Fruit fly (Drosophila melanogaster) whole organism, prepupa: ENCODE measurements around the gene bur.
A peak's percentile ranks its signal among the peaks of the same experiment; 100 is the strongest.

ENCODE experiments used
- Blimp-1 ChIP-seq: fragments of 200-800 bp; sonication (Bioruptor generic); optimal IDR thresholded peaks from 3 replicates; lab custom pipeline; 2017; ENCODE audit warnings: missing biosample characterization, missing genetic modification characterization, mild to moderate bottlenecking, moderate library complexity, missing genetic modification reagents
- CG10669 ChIP-seq: fragments of 200-800 bp; sonication (Bioruptor generic); optimal IDR thresholded peaks from 3 replicates; lab custom pipeline; 2018; ENCODE audit warnings: missing biosample characterization, mild to moderate bottlenecking, missing genetic modification characterization, moderate library complexity
- CG11294 ChIP-seq: fragments of 200-800 bp; sonication (Bioruptor generic); IDR thresholded peaks from 2 replicates; pipeline ENCODE4 v1.3.6; 2022; ENCODE audit warnings: missing biosample characterization, missing genetic modification characterization
- CG11762 ChIP-seq: fragments of 200-800 bp; sonication (Bioruptor generic); optimal IDR thresholded peaks from 3 replicates; lab custom pipeline; 2016; ENCODE audit warnings: missing biosample characterization, missing genetic modification characterization; ENCODE audit not compliant: insufficient read depth
- CG11902 ChIP-seq: fragments of 200-800 bp; sonication (Bioruptor generic); optimal IDR thresholded peaks from 3 replicates; lab custom pipeline; 2016; ENCODE audit warnings: missing biosample characterization, missing genetic modification characterization
- CG15336 ChIP-seq: fragments of 200-800 bp; sonication (Bioruptor generic); IDR thresholded peaks from 2 replicates; pipeline ENCODE4 v1.3.6; 2022; ENCODE audit warnings: missing biosample characterization, missing genetic modification characterization
- CG1621 ChIP-seq: fragments of 200-800 bp; sonication (Bioruptor generic); optimal IDR thresholded peaks from 3 replicates; lab custom pipeline; 2018; ENCODE audit warnings: missing biosample characterization, mild to moderate bottlenecking, missing genetic modification characterization
- CG16779 ChIP-seq: fragments of 200-800 bp; sonication (Bioruptor generic); optimal IDR thresholded peaks from 3 replicates; lab custom pipeline; 2017; ENCODE audit warnings: missing biosample characterization, mild to moderate bottlenecking, missing genetic modification characterization
- CG31627 ChIP-seq: fragments of 200-800 bp; sonication (Bioruptor generic); optimal IDR thresholded peaks from 3 replicates; lab custom pipeline; 2016; ENCODE audit warnings: missing biosample characterization, missing genetic modification characterization
- CG34406 ChIP-seq: fragments of 200-800 bp; sonication (Bioruptor generic); optimal IDR thresholded peaks from 3 replicates; lab custom pipeline; 2016; ENCODE audit warnings: missing biosample characterization, missing genetic modification characterization
- CG3919 ChIP-seq: fragments of 200-800 bp; sonication (Bioruptor generic); optimal IDR thresholded peaks from 3 replicates; lab custom pipeline; 2016; ENCODE audit warnings: missing biosample characterization, missing genetic modification characterization
- CG4318 ChIP-seq: fragments of 200-800 bp; sonication (Bioruptor generic); optimal IDR thresholded peaks from 3 replicates; lab custom pipeline; 2017; ENCODE audit warnings: missing biosample characterization, mild to moderate bottlenecking, missing genetic modification characterization
- CG6163 ChIP-seq: fragments of 200-800 bp; sonication (Bioruptor generic); IDR thresholded peaks from 3 replicates; pipeline ENCODE4 v1.3.6; 2022; ENCODE audit warnings: missing biosample characterization, missing genetic modification characterization
- CG6276 ChIP-seq: fragments of 200-800 bp; sonication (Bioruptor generic); optimal IDR thresholded peaks from 2 replicates; lab custom pipeline; 2017; ENCODE audit warnings: missing biosample characterization, mild to moderate bottlenecking, missing genetic modification characterization
- CG6792 ChIP-seq: fragments of 200-800 bp; sonication (Bioruptor generic); optimal IDR thresholded peaks from 3 replicates; lab custom pipeline; 2016; ENCODE audit warnings: missing biosample characterization, missing genetic modification characterization
- CG6808 ChIP-seq: fragments of 200-800 bp; sonication (Bioruptor generic); optimal IDR thresholded peaks from 3 replicates; lab custom pipeline; 2017; ENCODE audit warnings: missing biosample characterization, missing genetic modification characterization, mild to moderate bottlenecking, moderate library complexity, missing genetic modification reagents
- CG6854 ChIP-seq: fragments of 200-800 bp; sonication (Bioruptor generic); optimal IDR thresholded peaks from 2 replicates; lab custom pipeline; 2017; ENCODE audit warnings: missing biosample characterization, mild to moderate bottlenecking, missing genetic modification characterization
- CG7368 ChIP-seq: fragments of 200-800 bp; sonication (Bioruptor generic); optimal IDR thresholded peaks from 3 replicates; lab custom pipeline; 2016; ENCODE audit warnings: missing biosample characterization, missing genetic modification characterization
- CG8319 ChIP-seq: fragments of 200-800 bp; sonication (Bioruptor generic); optimal IDR thresholded peaks from 3 replicates; lab custom pipeline; 2016; ENCODE audit warnings: missing biosample characterization, missing genetic modification characterization
- CG8632 ChIP-seq: fragments of 200-800 bp; sonication (Bioruptor generic); optimal IDR thresholded peaks from 3 replicates; lab custom pipeline; 2016; ENCODE audit warnings: missing biosample characterization, missing genetic modification characterization
- CG9139 ChIP-seq: fragments of 200-800 bp; sonication (Bioruptor generic); optimal IDR thresholded peaks from 3 replicates; lab custom pipeline; 2017; ENCODE audit warnings: missing biosample characterization, mild to moderate bottlenecking, missing genetic modification characterization
- Eip78C ChIP-seq: fragments of 200-800 bp; sonication (Bioruptor generic); peaks from one replicate; lab custom pipeline; 2016; ENCODE audit warnings: missing biosample characterization, missing genetic modification characterization
- Eip93F ChIP-seq: fragments of 200-800 bp; sonication (Bioruptor generic); optimal IDR thresholded peaks from 2 replicates; lab custom pipeline; 2016; ENCODE audit warnings: missing biosample characterization, mild to moderate bottlenecking, missing genetic modification characterization
- Ets21C ChIP-seq: fragments of 200-800 bp; sonication (Bioruptor generic); optimal IDR thresholded peaks from 3 replicates; lab custom pipeline; 2016; ENCODE audit warnings: missing biosample characterization, missing genetic modification characterization
- Ets96B ChIP-seq: fragments of 200-800 bp; optimal IDR thresholded peaks from 2 replicates; lab custom pipeline; 2019; ENCODE audit warnings: missing biosample characterization, mild to moderate bottlenecking, missing genetic modification characterization, moderate library complexity
- Hr38 ChIP-seq: sonication (Bioruptor generic); optimal IDR thresholded peaks from 2 replicates; lab custom pipeline; 2016; ENCODE audit warnings: missing biosample characterization, missing genetic modification characterization
- Hr39 ChIP-seq: fragments of 200-800 bp; sonication (Bioruptor generic); optimal IDR thresholded peaks from 2 replicates; lab custom pipeline; 2016; ENCODE audit warnings: missing biosample characterization, missing genetic modification characterization
- Hr4 ChIP-seq: fragments of 200-800 bp; sonication (Bioruptor generic); optimal IDR thresholded peaks from 3 replicates; lab custom pipeline; 2016; ENCODE audit warnings: missing biosample characterization, missing genetic modification characterization
- Lpt ChIP-seq: fragments of 200-800 bp; sonication (Bioruptor generic); optimal IDR thresholded peaks from 3 replicates; lab custom pipeline; 2016; ENCODE audit warnings: missing biosample characterization, missing genetic modification characterization
- OdsH ChIP-seq: fragments of 200-800 bp; sonication (Bioruptor generic); optimal IDR thresholded peaks from 3 replicates; lab custom pipeline; 2016; ENCODE audit warnings: missing biosample characterization, missing genetic modification characterization
- Smox ChIP-seq: fragments of 200-800 bp; sonication (Bioruptor generic); optimal IDR thresholded peaks from 3 replicates; lab custom pipeline; 2016; ENCODE audit warnings: missing biosample characterization, missing genetic modification characterization
- Sox14 ChIP-seq: fragments of 200-800 bp; sonication (Bioruptor generic); optimal IDR thresholded peaks from 3 replicates; lab custom pipeline; 2016; ENCODE audit warnings: missing biosample characterization, missing genetic modification characterization
- Sox15 ChIP-seq: fragments of 200-800 bp; sonication (Bioruptor generic); optimal IDR thresholded peaks from 3 replicates; lab custom pipeline; 2016; ENCODE audit warnings: missing biosample characterization, missing genetic modification characterization
- achi ChIP-seq: fragments of 200-800 bp; sonication (Bioruptor generic); optimal IDR thresholded peaks from 3 replicates; lab custom pipeline; 2016; ENCODE audit warnings: missing biosample characterization, missing genetic modification characterization
- acj6 ChIP-seq: fragments of 200-800 bp; sonication (Bioruptor generic); optimal IDR thresholded peaks from 3 replicates; lab custom pipeline; 2016; ENCODE audit warnings: missing biosample characterization, missing genetic modification characterization
- cyc ChIP-seq: fragments of 200-800 bp; sonication (Bioruptor generic); optimal IDR thresholded peaks from 3 replicates; lab custom pipeline; 2016; ENCODE audit warnings: missing biosample characterization, missing genetic modification characterization
- eg ChIP-seq: fragments of 200-800 bp; sonication (Bioruptor generic); IDR thresholded peaks from 3 replicates; pipeline ENCODE4 v1.3.6; 2022; ENCODE audit warnings: missing biosample characterization, missing genetic modification characterization
- esn ChIP-seq: fragments of 200-800 bp; sonication (Bioruptor generic); optimal IDR thresholded peaks from 2 replicates; lab custom pipeline; 2016; ENCODE audit warnings: missing biosample characterization, mild to moderate bottlenecking, missing genetic modification characterization, moderate library complexity
- fd59A ChIP-seq: fragments of 200-800 bp; sonication (Bioruptor generic); optimal IDR thresholded peaks from 2 replicates; lab custom pipeline; 2017; ENCODE audit warnings: missing biosample characterization, mild to moderate bottlenecking, missing genetic modification characterization, missing genetic modification reagents
- fd85E ChIP-seq: fragments of 200-800 bp; sonication (Bioruptor generic); optimal IDR thresholded peaks from 3 replicates; lab custom pipeline; 2016; ENCODE audit warnings: missing biosample characterization, missing genetic modification characterization
- fkh ChIP-seq: fragments of 200-800 bp; sonication (Bioruptor generic); optimal IDR thresholded peaks from 3 replicates; lab custom pipeline; 2017; ENCODE audit warnings: missing biosample characterization, mild to moderate bottlenecking, missing genetic modification characterization, moderate library complexity
- lz ChIP-seq: fragments of 200-800 bp; sonication (Bioruptor generic); optimal IDR thresholded peaks from 3 replicates; lab custom pipeline; 2016; ENCODE audit warnings: missing biosample characterization, missing genetic modification characterization
- net ChIP-seq: fragments of 200-800 bp; sonication (Bioruptor generic); optimal IDR thresholded peaks from 3 replicates; lab custom pipeline; 2016; ENCODE audit warnings: missing biosample characterization, missing genetic modification characterization
- pdm3 ChIP-seq: fragments of 200-800 bp; sonication (Bioruptor generic); optimal IDR thresholded peaks from 3 replicates; lab custom pipeline; 2016; ENCODE audit warnings: missing biosample characterization, missing genetic modification characterization
- ss ChIP-seq, 2 experiments: fragments of 200-800 bp; sonication (Bioruptor generic); optimal IDR thresholded peaks; 2 replicates in 1 of 2; 3 replicates in 1 of 2; lab custom pipeline; 2017 to 2018; ENCODE audit warnings: mild to moderate bottlenecking in 2 of 2, missing biosample characterization in 2 of 2, missing genetic modification characterization in 2 of 2, moderate library complexity in 1 of 2
- svp ChIP-seq: fragments of 200-800 bp; sonication (Bioruptor generic); peaks from one replicate; lab custom pipeline; 2016; ENCODE audit warnings: missing biosample characterization, missing genetic modification characterization
- topi ChIP-seq: fragments of 200-800 bp; sonication (Bioruptor generic); optimal IDR thresholded peaks from 3 replicates; lab custom pipeline; 2016; ENCODE audit warnings: missing biosample characterization, missing genetic modification characterization
- vri ChIP-seq: fragments of 200-800 bp; sonication (Bioruptor generic); optimal IDR thresholded peaks from 3 replicates; lab custom pipeline; 2016; ENCODE audit warnings: missing biosample characterization, mild to moderate bottlenecking, missing genetic modification characterization

The bur gene

dm6 chr2L:21197178-21197577 lies 17.7 kb upstream of the bur start (continued):
- peak; percentile 52 for TF ChIP-seq Hr4 (GFP tag; lab: Kevin White, UChicago)
- no peak for TF ChIP-seq Eip93F
- peak; percentile 28 for TF ChIP-seq Lpt
- peak; percentile 21 for TF ChIP-seq pdm3 (GFP tag; lab: Kevin White, UChicago)
- TF ChIP-seq net = peak; percentile 48
- TF ChIP-seq CG3919 (GFP tag; lab: Kevin White, UChicago) = peak; percentile 47
- TF ChIP-seq CG10669 (GFP tag; lab: Kevin White, UChicago) = peak; percentile 22
- no peak for TF ChIP-seq CG8632 (GFP tag; lab: Kevin White, UChicago)
- TF ChIP-seq fd59A (GFP tag; lab: Kevin White, UChicago) = no peak
- peak; percentile 27 for TF ChIP-seq topi (GFP tag; lab: Kevin White, UChicago)
- TF ChIP-seq Blimp-1 (GFP tag; lab: Kevin White, UChicago) = no peak
- TF ChIP-seq CG6163 (GFP tag; lab: Robert Waterston, UW) = peak; percentile 67; the same call in 2 of the 3 replicates
- peak; percentile 49 for TF ChIP-seq CG15336 (GFP tag; lab: Robert Waterston, UW)
- no peak for TF ChIP-seq ss (GFP tag; optimal IDR thresholded peaks at IDR 0.05; lab: Kevin White, UChicago)
- TF ChIP-seq CG6854 = no peak
- TF ChIP-seq CG6276 (GFP tag; lab: Kevin White, UChicago) = peak; percentile 36
- no peak for TF ChIP-seq CG34406 (GFP tag; lab: Kevin White, UChicago)
- TF ChIP-seq fd85E = no peak
- TF ChIP-seq CG9139 (GFP tag; lab: Kevin White, UChicago) = no peak
- TF ChIP-seq CG1621 = no peak
- peak; percentile 10 for TF ChIP-seq cyc (GFP tag; lab: Kevin White, UChicago)
- no peak for TF ChIP-seq Sox15 (GFP tag; lab: Kevin White, UChicago)
- TF ChIP-seq CG6808 (GFP tag; lab: Kevin White, UChicago) = no peak
- TF ChIP-seq CG11294 (GFP tag; lab: Robert Waterston, UW) = 0 out of 2 replicates have a peak, but pooled peaks have one; percentile 10
- no peak for TF ChIP-seq Ets96B (tag; lab: Kevin White, UChicago)
- peak; percentile 29 for TF ChIP-seq Smox (GFP tag; lab: Kevin White, UChicago)
- TF ChIP-seq achi (GFP tag; lab: Kevin White, UChicago) = peak; percentile 35
- no peak for TF ChIP-seq CG16779
- TF ChIP-seq Hr38 (GFP tag; lab: Kevin White, UChicago) = no peak
- no peak for TF ChIP-seq CG8319 (GFP tag; lab: Kevin White, UChicago)
- no peak for TF ChIP-seq fkh (GFP tag; lab: Kevin White, UChicago)
- no peak for TF ChIP-seq vri (GFP tag; lab: Kevin White, UChicago)
- TF ChIP-seq, all 60 proteins: peak for 29

- TF ChIP-seq Blimp-1 (GFP tag; lab: Kevin White, UChicago) = no peak
- no peak for TF ChIP-seq CG6163 (GFP tag; lab: Robert Waterston, UW)
- TF ChIP-seq CG3919 (GFP tag; lab: Kevin White, UChicago) = peak; percentile 37
- TF ChIP-seq CG4318 (GFP tag; lab: Kevin White, UChicago) = peak; percentile 35
- TF ChIP-seq CG11762 (GFP tag; lab: Kevin White, UChicago) = no peak
- TF ChIP-seq CG6792 (GFP tag; lab: Kevin White, UChicago) = no peak
- TF ChIP-seq pdm3 (GFP tag; lab: Kevin White, UChicago) = peak; percentile 34
- TF ChIP-seq svp (GFP tag; lab: Kevin White, UChicago) = peak; percentile 19
- peak; percentile 43 for TF ChIP-seq OdsH (GFP tag; lab: Kevin White, UChicago)
- no peak for TF ChIP-seq vri (GFP tag; lab: Kevin White, UChicago)
- no peak for TF ChIP-seq CG11902
- no peak for TF ChIP-seq fd85E
- peak; percentile 25 for TF ChIP-seq acj6 (GFP tag; lab: Kevin White, UChicago)
- TF ChIP-seq Sox14 (GFP tag; lab: Kevin White, UChicago) = peak; percentile 18
- TF ChIP-seq ss (GFP tag; optimal IDR thresholded peaks at IDR 0.05; lab: Kevin White, UChicago) = no peak
- no peak for TF ChIP-seq CG1621
- peak; percentile 38 for TF ChIP-seq Ets96B (tag; lab: Kevin White, UChicago)
- peak; percentile 26; the same call in 1 of the 2 replicates for TF ChIP-seq CG15336 (GFP tag; lab: Robert Waterston, UW)
- no peak for TF ChIP-seq Eip93F
- TF ChIP-seq Hr39 = peak; percentile 65
- peak; percentile 25 for TF ChIP-seq esn
- TF ChIP-seq CG7368 (GFP tag; lab: Kevin White, UChicago) = no peak
- no peak for TF ChIP-seq Hr38 (GFP tag; lab: Kevin White, UChicago)
- no peak for TF ChIP-seq CG6808 (GFP tag; lab: Kevin White, UChicago)
- TF ChIP-seq fkh (GFP tag; lab: Kevin White, UChicago) = peak; percentile 29
- 0 out of 3 replicates have a peak, but pooled peaks have one; percentile 18 for TF ChIP-seq eg
- TF ChIP-seq fd59A (GFP tag; lab: Kevin White, UChicago) = no peak
- no peak for TF ChIP-seq lz (GFP tag; lab: Kevin White, UChicago)
- TF ChIP-seq Ets21C (GFP tag; lab: Kevin White, UChicago) = no peak
- no peak for TF ChIP-seq CG31627 (GFP tag; lab: Kevin White, UChicago)
- peak; percentile 75 for TF ChIP-seq Eip78C (GFP tag; lab: Kevin White, UChicago)
- no peak for TF ChIP-seq CG10669 (GFP tag; lab: Kevin White, UChicago)
- TF ChIP-seq Smox (GFP tag; lab: Kevin White, UChicago) = peak; percentile 26
Measured at dm6 chr2L:21196511-21196910, 17.0 kb upstream of the bur start.
